Fruit fly (Drosophila melanogaster): ENCODE results near the gene REPTOR.

Gene REPTOR

DNA sequence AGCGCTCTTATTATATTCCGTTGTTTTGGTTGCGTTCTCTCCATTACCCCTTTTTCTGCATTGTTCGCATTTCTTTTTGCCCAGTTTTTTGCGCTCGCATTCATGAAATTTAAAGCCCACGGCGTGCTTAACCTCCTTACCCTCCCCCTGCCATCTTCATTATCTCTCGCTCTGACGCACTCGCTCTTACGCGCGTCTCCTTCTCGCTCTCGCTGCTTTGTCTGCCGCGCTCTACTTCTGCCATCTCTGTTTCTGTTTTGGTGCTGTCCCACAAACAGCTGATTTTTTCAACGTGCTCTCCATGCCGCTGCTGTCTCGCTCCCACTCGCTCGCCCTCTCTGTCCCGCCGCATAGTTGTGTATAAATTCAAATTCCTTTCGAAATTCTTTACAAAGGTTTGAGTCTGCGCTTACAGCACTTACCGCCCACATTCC, 3.8 kb upstream of the REPTOR start (continued):
- TF ChIP-seq ind (GFP tag; optimal IDR thresholded peaks at IDR 0.05) (no peak), Ets65A (GFP tag) (peak; percentile 22), CrebB (tag; optimal IDR thresholded peaks at IDR 0.05) (peak; percentile 44), CG12659 (GFP tag; optimal IDR thresholded peaks at IDR 0.05) (peak; percentile 6), Sox102F (GFP tag; optimal IDR thresholded peaks at IDR 0.05) (no peak), PHDP (tag; optimal IDR thresholded peaks at IDR 0.05) (no peak), CG1233 (GFP tag; optimal IDR thresholded peaks at IDR 0.05) (no peak), CG16779 (GFP tag; IDR thresholded peaks at IDR 0.05) (no peak), Max (GFP tag; optimal IDR thresholded peaks at IDR 0.05) (peak; percentile 68), CG13894 (tag; optimal IDR thresholded peaks at IDR 0.05) (peak; percentile 66), gcm2 (GFP tag; optimal IDR thresholded peaks at IDR 0.05) (no peak), CG13296 (GFP tag; optimal IDR thresholded peaks at IDR 0.05) (peak; percentile 55), Chrac-16 (GFP tag; optimal IDR thresholded peaks at IDR 0.05) (no peak), CG9876 (GFP tag; optimal IDR thresholded peaks at IDR 0.05) (no peak), CG8478 (optimal IDR thresholded peaks at IDR 0.05) (peak; percentile 71), lab (GFP tag; optimal IDR thresholded peaks at IDR 0.05) (peak; percentile 72), CG12299 (tag; optimal IDR thresholded peaks at IDR 0.05) (no peak), unpg (GFP tag; optimal IDR thresholded peaks at IDR 0.05) (no peak), esg (GFP tag; conservative IDR thresholded peaks at IDR 0.05) (no peak), CG14860 (GFP tag; IDR thresholded peaks at IDR 0.05; ENCODE audit: partially characterized antibody) (no peak), dysf (GFP tag; IDR thresholded peaks at IDR 0.05) (no peak), CG10462 (GFP tag; optimal IDR thresholded peaks at IDR 0.05) (no peak), Med (GFP tag) (peak; percentile 91), slbo (GFP tag; IDR thresholded peaks at IDR 0.05) (no peak), Hr39 (optimal IDR thresholded peaks at IDR 0.05) (no peak), Atf3 (GFP tag; optimal IDR thresholded peaks at IDR 0.05) (no peak), CG8290 (GFP tag; optimal IDR thresholded peaks at IDR 0.05) (no peak), CG8290 (tag; optimal IDR thresholded peaks at IDR 0.05) (peak; percentile 51 to 81), CG10267 (tag; optimal IDR thresholded peaks at IDR 0.05) (peak; percentile 38), CG8944 (GFP tag; optimal IDR thresholded peaks at IDR 0.05) (no peak), sens (GFP tag) (no peak), gro (GFP tag; optimal IDR thresholded peaks at IDR 0.05) (peak; percentile 83), Fer2 (tag; optimal IDR thresholded peaks at IDR 0.05) (no peak), zf30C (GFP tag; optimal IDR thresholded peaks at IDR 0.05) (no peak), CHES-1-like (GFP tag; optimal IDR thresholded peaks at IDR 0.05) (peak; percentile 57), pita (GFP tag; optimal IDR thresholded peaks at IDR 0.05) (peak; percentile 64), grau (tag; optimal IDR thresholded peaks at IDR 0.05) (peak; percentile 25), CG12155 (GFP tag; optimal IDR thresholded peaks at IDR 0.05) (peak; percentile 100), CG17829 (tag; optimal IDR thresholded peaks at IDR 0.05) (peak; percentile 57), Sry-β (GFP tag; optimal IDR thresholded peaks at IDR 0.05) (peak; percentile 35), CG11723 (GFP tag; optimal IDR thresholded peaks at IDR 0.05) (peak; percentile 1), BtbVII (GFP tag; optimal IDR thresholded peaks at IDR 0.05) (peak; percentile 11), CG15601 (tag; optimal IDR thresholded peaks at IDR 0.05) (no peak), YL-1 (GFP tag; optimal IDR thresholded peaks at IDR 0.05) (peak; percentile 60), az2 (GFP tag; optimal IDR thresholded peaks at IDR 0.05) (no peak), CG2678 (tag; optimal IDR thresholded peaks at IDR 0.05) (peak; percentile 18), her (GFP tag; optimal IDR thresholded peaks at IDR 0.05) (peak; percentile 44), shn (GFP tag; optimal IDR thresholded peaks at IDR 0.05) (no peak), CG30403 (GFP tag; optimal IDR thresholded peaks at IDR 0.05) (no peak), CG7786 (GFP tag; optimal IDR thresholded peaks at IDR 0.05) (no peak), HLHmδ (GFP tag; optimal IDR thresholded peaks at IDR 0.05) (peak; percentile 30), p53 (GFP tag; optimal IDR thresholded peaks at IDR 0.05) (no peak), CG5245 (GFP tag; optimal IDR thresholded peaks at IDR 0.05) (no peak)
